Worm (Caenorhabditis elegans) whole organism, late embryonic: ENCODE data around the gene pho-1.

Experiments
- C38D4.7 ChIP-seq: fragments of 200-800 bp; sonication (Bioruptor generic); optimal IDR thresholded peaks from 2 replicates; lab custom pipeline; 2018; ENCODE audit warnings: mild to moderate bottlenecking, missing genetic modification characterization, moderate library complexity, missing compliant biosample characterization
- Y22D7AL.16 ChIP-seq: sonication (generic microtip); optimal IDR thresholded peaks from 2 replicates; lab custom pipeline; 2016; ENCODE audit warnings: missing genetic modification characterization, missing compliant biosample characterization
- ahr-1 ChIP-seq: sonication (generic microtip); optimal IDR thresholded peaks from 2 replicates; lab custom pipeline; 2016; ENCODE audit warnings: missing genetic modification characterization, missing compliant biosample characterization
- ama-1 ChIP-seq: fragments of 150-350 bp; optimal IDR thresholded peaks from 2 replicates; lab custom pipeline; 2014
- ceh-14 ChIP-seq: sonication (generic microtip); optimal IDR thresholded peaks from 2 replicates; lab custom pipeline; 2016; ENCODE audit warnings: missing genotype, missing genetic modification characterization, missing compliant biosample characterization
- ceh-19 ChIP-seq: fragments of 200-800 bp; sonication (Bioruptor generic); optimal IDR thresholded peaks from 2 replicates; lab custom pipeline; 2018; ENCODE audit warnings: mild to moderate bottlenecking, missing genetic modification characterization, missing compliant biosample characterization
- ceh-2 ChIP-seq: sonication (generic microtip); optimal IDR thresholded peaks from 2 replicates; lab custom pipeline; 2016; ENCODE audit warnings: missing genotype, missing genetic modification characterization, missing compliant biosample characterization
- ceh-22 ChIP-seq: sonication (generic microtip); optimal IDR thresholded peaks from 2 replicates; lab custom pipeline; 2017; ENCODE audit warnings: missing biosample characterization, missing genetic modification characterization
- ceh-24 ChIP-seq: sonication (generic microtip); optimal IDR thresholded peaks from 2 replicates; lab custom pipeline; 2016; ENCODE audit warnings: mild to moderate bottlenecking, missing genetic modification characterization, missing compliant biosample characterization
- ceh-31 ChIP-seq: sonication (generic microtip); optimal IDR thresholded peaks from 2 replicates; lab custom pipeline; 2016; ENCODE audit warnings: missing genetic modification characterization, missing compliant biosample characterization
- ceh-45 ChIP-seq: fragments of 200-800 bp; sonication (Bioruptor generic); IDR thresholded peaks from 2 replicates; pipeline ENCODE4 v1.3.6; 2022; ENCODE audit warnings: missing genetic modification reagents, missing genetic modification characterization, missing compliant biosample characterization
- ceh-48 ChIP-seq: sonication (generic microtip); optimal IDR thresholded peaks from 2 replicates; lab custom pipeline; 2016; ENCODE audit warnings: missing genetic modification characterization, inconsistent platforms, missing compliant biosample characterization
- ceh-9 ChIP-seq: sonication (generic microtip); optimal IDR thresholded peaks from 2 replicates; lab custom pipeline; 2016; ENCODE audit warnings: mild to moderate bottlenecking, missing genetic modification characterization, inconsistent platforms, missing compliant biosample characterization
- dmd-4 ChIP-seq: sonication (generic microtip); optimal IDR thresholded peaks from 2 replicates; lab custom pipeline; 2016; ENCODE audit warnings: borderline replicate concordance, missing genetic modification characterization, missing compliant biosample characterization
- dve-1 ChIP-seq: sonication (generic microtip); optimal IDR thresholded peaks from 2 replicates; lab custom pipeline; 2017; ENCODE audit warnings: antibody characterized with exemption, mild to moderate bottlenecking, missing genetic modification characterization, missing compliant biosample characterization
- elt-2 ChIP-seq: sonication (generic microtip); optimal IDR thresholded peaks from 2 replicates; lab custom pipeline; 2016; ENCODE audit warnings: missing genetic modification reagents, missing genetic modification characterization, missing compliant biosample characterization
- ets-4 ChIP-seq: sonication (generic microtip); optimal IDR thresholded peaks from 2 replicates; lab custom pipeline; 2016; ENCODE audit warnings: missing genetic modification characterization, missing compliant biosample characterization
- fax-1 ChIP-seq: sonication (generic microtip); optimal IDR thresholded peaks from 2 replicates; lab custom pipeline; 2016; ENCODE audit warnings: missing genotype, missing genetic modification characterization, missing compliant biosample characterization
- fkh-6 ChIP-seq: sonication (generic microtip); optimal IDR thresholded peaks from 2 replicates; lab custom pipeline; 2016; ENCODE audit warnings: missing genetic modification characterization, missing compliant biosample characterization
- hlh-30 ChIP-seq: sonication (generic microtip); optimal IDR thresholded peaks from 2 replicates; lab custom pipeline; 2017; ENCODE audit warnings: antibody characterized with exemption, missing genetic modification characterization, missing compliant biosample characterization; ENCODE audit not compliant: insufficient read depth
- hlh-6 ChIP-seq: sonication (generic microtip); optimal IDR thresholded peaks from 2 replicates; lab custom pipeline; 2016; ENCODE audit warnings: missing genotype, missing genetic modification characterization, missing compliant biosample characterization
- hlh-8 ChIP-seq: sonication (generic microtip); optimal IDR thresholded peaks from 2 replicates; lab custom pipeline; 2016; ENCODE audit warnings: missing genotype, missing genetic modification characterization, missing compliant biosample characterization
- lin-11 ChIP-seq: fragments of 200-800 bp; sonication (Bioruptor generic); optimal IDR thresholded peaks from 2 replicates; lab custom pipeline; 2018; ENCODE audit warnings: mild to moderate bottlenecking, missing genetic modification characterization, missing compliant biosample characterization
- mec-3 ChIP-seq: sonication (generic microtip); optimal IDR thresholded peaks from 2 replicates; lab custom pipeline; 2016; ENCODE audit warnings: borderline replicate concordance, missing genetic modification characterization, missing compliant biosample characterization
- nhr-232 ChIP-seq: sonication (generic microtip); optimal IDR thresholded peaks from 2 replicates; lab custom pipeline; 2016; ENCODE audit warnings: missing genetic modification characterization, missing compliant biosample characterization
- odd-2 ChIP-seq: sonication (generic microtip); optimal IDR thresholded peaks from 2 replicates; lab custom pipeline; 2017; ENCODE audit warnings: antibody characterized with exemption, mild to moderate bottlenecking, missing genetic modification characterization, missing compliant biosample characterization
- pag-3 ChIP-seq: sonication (generic microtip); optimal IDR thresholded peaks from 2 replicates; lab custom pipeline; 2016; ENCODE audit warnings: missing compliant biosample characterization, missing genetic modification characterization, borderline replicate concordance
- pat-9 ChIP-seq: fragments of 200-800 bp; sonication (Bioruptor generic); optimal IDR thresholded peaks from 2 replicates; lab custom pipeline; 2018; ENCODE audit warnings: mild to moderate bottlenecking, missing genetic modification characterization, moderate library complexity, missing compliant biosample characterization
- pha-2 ChIP-seq: sonication (generic microtip); optimal IDR thresholded peaks from 2 replicates; lab custom pipeline; 2017; ENCODE audit warnings: mild to moderate bottlenecking, missing genetic modification characterization, missing compliant biosample characterization
- pha-4 ChIP-seq: fragments of 150-350 bp; optimal IDR thresholded peaks from 2 replicates; lab custom pipeline; 2018; ENCODE audit warnings: missing biosample characterization, missing genetic modification reagents, missing genetic modification characterization
- pqm-1 ChIP-seq: sonication (generic microtip); optimal IDR thresholded peaks from 2 replicates; lab custom pipeline; 2016; ENCODE audit warnings: missing genetic modification characterization, missing compliant biosample characterization
- pros-1 ChIP-seq: fragments of 150-350 bp; optimal IDR thresholded peaks from 2 replicates; lab custom pipeline; 2014; ENCODE audit warnings: missing biosample characterization, missing genetic modification reagents, missing genetic modification characterization
- rnt-1 ChIP-seq: sonication (generic microtip); optimal IDR thresholded peaks from 2 replicates; lab custom pipeline; 2016; ENCODE audit warnings: missing genetic modification characterization, missing compliant biosample characterization
- sox-2 ChIP-seq: fragments of 200-800 bp; sonication (Bioruptor generic); IDR thresholded peaks from 2 replicates; pipeline ENCODE4 v1.3.6; 2022; ENCODE audit warnings: missing genetic modification reagents, missing genetic modification characterization, missing compliant biosample characterization
- sox-4 ChIP-seq: sonication (generic microtip); optimal IDR thresholded peaks from 2 replicates; lab custom pipeline; 2017; ENCODE audit warnings: mild to moderate bottlenecking, missing genetic modification characterization, inconsistent platforms, missing compliant biosample characterization
- tbx-2 ChIP-seq: sonication (generic microtip); optimal IDR thresholded peaks from 2 replicates; lab custom pipeline; 2016; ENCODE audit warnings: missing genetic modification characterization, missing compliant biosample characterization
- unc-3 ChIP-seq, 2 experiments: fragments of 200-800 bp in 1 of 2; sonication (Bioruptor generic) in 1 of 2; sonication (generic microtip) in 1 of 2; conservative IDR thresholded peaks in 1 of 2; optimal IDR thresholded peaks in 1 of 2; 2 replicates each; pipeline versions ENCODE4 v1.3.6 to Lab custom; 2016 to 2022; ENCODE audit warnings: missing compliant biosample characterization in 2 of 2, missing genetic modification characterization in 2 of 2, missing genetic modification reagents in 1 of 2
- unc-42 ChIP-seq: sonication (generic microtip); optimal IDR thresholded peaks from 2 replicates; lab custom pipeline; 2016; ENCODE audit warnings: missing genotype, missing genetic modification characterization, missing compliant biosample characterization
- ztf-16 ChIP-seq: sonication (generic microtip); optimal IDR thresholded peaks from 2 replicates; lab custom pipeline; 2017; ENCODE audit warnings: missing genetic modification characterization, missing compliant biosample characterization

The pho-1 gene

DNA sequence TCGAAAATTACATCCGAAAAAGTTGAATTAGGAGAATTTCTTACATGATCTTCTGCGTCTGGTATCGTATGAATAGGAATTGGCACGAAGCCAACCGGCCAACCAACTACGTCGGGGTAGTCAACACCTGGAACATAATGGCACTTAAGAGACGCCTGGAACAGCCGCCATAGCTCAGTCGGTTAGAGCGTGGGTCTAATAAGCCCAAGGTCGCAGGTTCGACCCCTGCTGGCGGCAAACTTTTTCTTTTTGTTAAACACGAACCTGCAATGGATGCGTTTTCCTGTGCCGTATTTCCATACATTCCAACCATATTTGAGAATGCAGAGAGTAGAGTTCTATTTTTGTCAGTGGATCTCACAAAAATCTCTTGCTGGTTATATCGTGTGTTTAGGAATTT, 2.1 kb upstream of the pho-1 start:
- TF ChIP-seq dmd-4 (tag; lab: Kevin White, UChicago) (no peak), ceh-24 (tag; lab: Kevin White, UChicago) (no peak), hlh-8 (tag; lab: Kevin White, UChicago) (no peak), ahr-1 (no peak), odd-2 (tag; lab: Kevin White, UChicago) (no peak), rnt-1 (tag; lab: Kevin White, UChicago) (no peak), ets-4 (tag; lab: Kevin White, UChicago) (no peak), hlh-6 (tag; lab: Kevin White, UChicago) (no peak), ztf-16 (tag; lab: Kevin White, UChicago) (no peak), ceh-19 (GFP tag; lab: Kevin White, UChicago) (no peak), Y22D7AL.16 (no peak), C38D4.7 (GFP tag; lab: Kevin White, UChicago) (no peak), unc-3 (GFP tag; conservative IDR thresholded peaks at IDR 0.05; lab: Robert Waterston, UW) (no peak), unc-3 (tag; optimal IDR thresholded peaks at IDR 0.05; lab: Kevin White, UChicago) (no peak), ceh-48 (tag; lab: Kevin White, UChicago) (no peak), ceh-22 (tag; lab: Kevin White, UChicago) (no peak), elt-2 (tag; lab: Kevin White, UChicago) (no peak), ceh-45 (GFP tag; lab: Robert Waterston, UW) (no peak), sox-2 (GFP tag; lab: Robert Waterston, UW) (no peak), dve-1 (tag; lab: Kevin White, UChicago) (no peak), pat-9 (tag; lab: Kevin White, UChicago) (no peak)

DNA sequence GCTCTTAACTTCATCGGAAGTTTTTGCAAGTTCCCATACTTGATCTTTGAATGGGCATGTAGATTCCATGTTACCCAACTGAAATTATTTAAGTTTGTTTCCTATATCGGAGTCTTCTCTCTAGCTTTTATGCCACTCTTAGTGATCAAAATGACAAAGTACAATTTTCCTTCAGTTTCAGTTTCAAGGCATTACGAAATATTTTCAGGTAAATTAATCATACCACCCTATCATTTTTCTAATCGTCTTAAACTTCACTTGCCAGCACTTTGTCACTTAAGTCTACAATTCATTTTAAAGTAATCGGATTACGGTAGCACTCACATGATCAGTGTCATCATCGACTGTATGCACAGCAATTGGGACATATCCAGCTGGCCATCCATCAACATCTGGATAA, 918 bp downstream of the pho-1 start:
- TF ChIP-seq fax-1 (tag; lab: Kevin White, UChicago): no peak
- TF ChIP-seq ceh-2 (tag; lab: Kevin White, UChicago): no peak
- TF ChIP-seq ceh-14: no peak
- no peak for TF ChIP-seq lin-11 (tag; lab: Kevin White, UChicago)
- no peak for TF ChIP-seq sox-4 (tag; lab: Kevin White, UChicago)
- TF ChIP-seq pha-4: no peak
- TF ChIP-seq ceh-9 (tag; lab: Kevin White, UChicago): no peak

- TF ChIP-seq pha-4: no peak
- TF ChIP-seq unc-3 (GFP tag; conservative IDR thresholded peaks at IDR 0.05; lab: Robert Waterston, UW): no peak
- TF ChIP-seq unc-3 (tag; optimal IDR thresholded peaks at IDR 0.05; lab: Kevin White, UChicago): no peak
- no peak for TF ChIP-seq unc-42 (tag; lab: Kevin White, UChicago)
- TF ChIP-seq ceh-22 (tag; lab: Kevin White, UChicago): no peak
- TF ChIP-seq tbx-2: no peak
- TF ChIP-seq hlh-30 (tag; lab: Kevin White, UChicago): no peak
- no peak for TF ChIP-seq pros-1 (tag; lab: Kevin White, UChicago)
- TF ChIP-seq rnt-1 (tag; lab: Kevin White, UChicago): no peak
- no peak for TF ChIP-seq C38D4.7 (GFP tag; lab: Kevin White, UChicago)
- TF ChIP-seq mec-3 (tag; lab: Kevin White, UChicago): no peak
Observed at ce11 chrII:5231111-5231510, 4.5 kb downstream of the pho-1 start, which contains the start of gene EGAP2.1. EGAP2.1 (plus strand) TSS chrII:5231411.

DNA sequence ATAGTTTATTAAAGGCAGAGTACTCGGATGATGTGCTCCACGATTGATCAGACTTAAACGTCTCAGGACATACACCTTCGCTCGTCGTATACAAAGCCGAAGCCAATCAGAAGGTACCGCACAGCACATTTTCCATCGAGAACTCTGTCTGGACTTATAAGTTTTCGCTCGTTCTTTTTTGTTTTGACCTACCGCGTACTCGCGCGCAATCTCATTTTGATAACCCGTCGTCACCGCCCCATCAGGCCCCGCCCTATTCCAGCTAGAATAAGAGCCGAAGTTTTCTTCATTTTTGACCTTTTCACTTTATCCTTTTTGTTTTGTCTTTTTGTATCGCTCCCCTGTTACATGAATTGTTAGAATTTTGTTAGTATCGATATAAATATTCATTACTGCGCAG, 6.0 kb downstream of the pho-1 start, which contains the start of gene EGAP2.2:
Gene EGAP2.2, plus strand, starts transcription at position 301 of the 400 bp plus-strand sequence.
- no peak for TF ChIP-seq Y22D7AL.16
- no peak for TF ChIP-seq unc-42 (tag; lab: Kevin White, UChicago)
- TF ChIP-seq odd-2 (tag; lab: Kevin White, UChicago): no peak
- no peak for TF ChIP-seq ceh-31 (tag; lab: Kevin White, UChicago)
- TF ChIP-seq nhr-232 (tag; lab: Kevin White, UChicago): no peak
- TF ChIP-seq pqm-1 (tag; lab: Kevin White, UChicago): no peak
- TF ChIP-seq hlh-30 (tag; lab: Kevin White, UChicago): no peak
- TF ChIP-seq ama-1: no peak
- TF ChIP-seq pha-2: no peak
- no peak for TF ChIP-seq pag-3 (tag; lab: Kevin White, UChicago)
- no peak for TF ChIP-seq fkh-6 (tag; lab: Kevin White, UChicago)
- TF ChIP-seq mec-3 (tag; lab: Kevin White, UChicago): no peak
- no peak for TF ChIP-seq fax-1 (tag; lab: Kevin White, UChicago)
